Worm (Caenorhabditis elegans) whole organism, mixed stage, embryonic: ENCODE results near the gene T28A8.2.

Experiments
- M03D4.4 ChIP-seq: sonication (generic microtip); optimal IDR thresholded peaks from 2 replicates; lab custom pipeline; 2017; ENCODE audit warnings: mild to moderate bottlenecking, missing genetic modification characterization, missing compliant biosample characterization
- bed-3 ChIP-seq: fragments of 200-800 bp; sonication (Bioruptor generic); optimal IDR thresholded peaks from 3 replicates; lab custom pipeline; 2018; ENCODE audit warnings: mild to moderate bottlenecking, missing genetic modification characterization, moderate library complexity, missing compliant biosample characterization
- ceh-39 ChIP-seq: fragments of 150-350 bp; optimal IDR thresholded peaks from 2 replicates; lab custom pipeline; 2014; ENCODE audit warnings: missing biosample characterization, missing genetic modification characterization
- ceh-43 ChIP-seq: fragments of 200-800 bp; sonication (Bioruptor generic); optimal IDR thresholded peaks from 2 replicates; lab custom pipeline; 2018; ENCODE audit warnings: mild to moderate bottlenecking, missing genetic modification characterization, moderate library complexity, missing compliant biosample characterization
- ceh-83 ChIP-seq: fragments of 200-800 bp; sonication (Bioruptor generic); optimal IDR thresholded peaks from 2 replicates; lab custom pipeline; 2018; ENCODE audit warnings: mild to moderate bottlenecking, missing genetic modification characterization, missing compliant biosample characterization
- ces-1 ChIP-seq: fragments of 150-350 bp; optimal IDR thresholded peaks from 2 replicates; lab custom pipeline; 2014; ENCODE audit warnings: missing biosample characterization, missing genetic modification reagents, missing genetic modification characterization
- cnd-1 ChIP-seq: fragments of 200-800 bp; sonication (Bioruptor generic); optimal IDR thresholded peaks from 2 replicates; lab custom pipeline; 2018; ENCODE audit warnings: mild to moderate bottlenecking, missing genetic modification characterization, missing compliant biosample characterization
- drap-1 ChIP-seq: fragments of 200-800 bp; sonication (Bioruptor generic); optimal IDR thresholded peaks from 3 replicates; lab custom pipeline; 2018; ENCODE audit warnings: mild to moderate bottlenecking, missing genetic modification characterization, missing compliant biosample characterization
- elt-1 ChIP-seq: sonication (generic microtip); optimal IDR thresholded peaks from 2 replicates; lab custom pipeline; 2017; ENCODE audit warnings: missing genetic modification characterization, mild to moderate bottlenecking, missing compliant biosample characterization, antibody characterized with exemption, moderate library complexity, borderline replicate concordance; ENCODE audit not compliant: insufficient read depth
- elt-3 ChIP-seq: fragments of 150-350 bp; optimal IDR thresholded peaks from 2 replicates; lab custom pipeline; 2014; ENCODE audit warnings: missing biosample characterization, missing genetic modification characterization
- flh-1 ChIP-seq: fragments of 200-800 bp; sonication (Bioruptor generic); optimal IDR thresholded peaks from 2 replicates; lab custom pipeline; 2018; ENCODE audit warnings: mild to moderate bottlenecking, missing genetic modification characterization, moderate library complexity, missing compliant biosample characterization
- ham-2 ChIP-seq: fragments of 200-800 bp; sonication (Bioruptor generic); optimal IDR thresholded peaks from 2 replicates; lab custom pipeline; 2018; ENCODE audit warnings: mild to moderate bottlenecking, missing genetic modification characterization, missing compliant biosample characterization
- hlh-1 ChIP-seq: fragments of 150-350 bp; optimal IDR thresholded peaks from 2 replicates; lab custom pipeline; 2014; ENCODE audit warnings: missing biosample characterization, missing genetic modification reagents, missing genetic modification characterization
- lin-13 ChIP-seq: fragments of 150-350 bp; optimal IDR thresholded peaks from 2 replicates; lab custom pipeline; 2014; ENCODE audit warnings: missing biosample characterization, missing genetic modification characterization
- lin-32 ChIP-seq: fragments of 200-800 bp; sonication (Bioruptor generic); optimal IDR thresholded peaks from 2 replicates; lab custom pipeline; 2018; ENCODE audit warnings: mild to moderate bottlenecking, missing genetic modification characterization, missing compliant biosample characterization
- lsy-2 ChIP-seq: fragments of 150-350 bp; optimal IDR thresholded peaks from 2 replicates; lab custom pipeline; 2014; ENCODE audit warnings: missing biosample characterization, missing genetic modification characterization
- mab-5 ChIP-seq: fragments of 150-350 bp; optimal IDR thresholded peaks from 2 replicates; lab custom pipeline; 2014; ENCODE audit warnings: missing biosample characterization, missing genetic modification characterization
- mep-1 ChIP-seq: fragments of 150-350 bp; optimal IDR thresholded peaks from 2 replicates; lab custom pipeline; 2017; ENCODE audit warnings: missing biosample characterization, missing genetic modification reagents, missing genetic modification characterization, inconsistent platforms
- mls-2 ChIP-seq: sonication (generic microtip); optimal IDR thresholded peaks from 2 replicates; lab custom pipeline; 2016; ENCODE audit warnings: mild to moderate bottlenecking, missing genetic modification characterization, moderate library complexity, missing compliant biosample characterization
- nhr-2 ChIP-seq: fragments of 150-350 bp; optimal IDR thresholded peaks from 2 replicates; lab custom pipeline; 2014; ENCODE audit warnings: missing biosample characterization, missing genetic modification characterization
- nhr-237 ChIP-seq: fragments of 150-350 bp; optimal IDR thresholded peaks from 2 replicates; lab custom pipeline; 2014; ENCODE audit warnings: missing biosample characterization, missing genetic modification characterization
- nhr-28 ChIP-seq: fragments of 150-350 bp; optimal IDR thresholded peaks from 2 replicates; lab custom pipeline; 2014; ENCODE audit warnings: missing biosample characterization, missing genetic modification characterization
- pha-4 ChIP-seq: fragments of 150-350 bp; optimal IDR thresholded peaks from 2 replicates; lab custom pipeline; 2018; ENCODE audit warnings: missing biosample characterization, missing genetic modification reagents, missing genetic modification characterization
- sem-2 ChIP-seq: fragments of 200-800 bp; sonication (Bioruptor generic); optimal IDR thresholded peaks from 2 replicates; lab custom pipeline; 2018; ENCODE audit warnings: mild to moderate bottlenecking, missing genetic modification characterization, missing compliant biosample characterization
- sptf-1 ChIP-seq: sonication (generic microtip); optimal IDR thresholded peaks from 2 replicates; lab custom pipeline; 2017; ENCODE audit warnings: mild to moderate bottlenecking, missing genetic modification characterization, moderate library complexity, missing compliant biosample characterization
- unc-120 ChIP-seq: sonication (generic microtip); optimal IDR thresholded peaks from 2 replicates; lab custom pipeline; 2017; ENCODE audit warnings: missing genetic modification characterization, missing compliant biosample characterization; ENCODE audit not compliant: poor library complexity, severe bottlenecking
- unc-39 ChIP-seq: fragments of 150-350 bp; optimal IDR thresholded peaks from 2 replicates; lab custom pipeline; 2014; ENCODE audit warnings: missing biosample characterization, missing genetic modification characterization
- unc-62 ChIP-seq: fragments of 150-350 bp; optimal IDR thresholded peaks from 2 replicates; lab custom pipeline; 2014; ENCODE audit warnings: missing biosample characterization, missing genetic modification reagents, missing genetic modification characterization
- zip-8 ChIP-seq: fragments of 150-350 bp; optimal IDR thresholded peaks from 2 replicates; lab custom pipeline; 2014; ENCODE audit warnings: missing biosample characterization, missing genetic modification characterization

T28A8.2 gene

ce11 chrIII:13464493-13465362 is 30.7 kb downstream of the T28A8.2 start, which contains the start of gene kel-3:
TSS of gene kel-3 (plus strand) at chrIII:13464820.
- TF ChIP-seq hlh-1 (tag; lab: Kevin White, UChicago), result peak; percentile 45
- TF ChIP-seq sptf-1 (tag; lab: Kevin White, UChicago), result peak; percentile 1
- peak; percentile 8 for TF ChIP-seq lsy-2 (tag; lab: Kevin White, UChicago)
- TF ChIP-seq unc-62 (GFP tag; lab: Kevin White, UChicago), result peak; percentile 54
- TF ChIP-seq nhr-28 (tag; lab: Kevin White, UChicago), result no peak
- no peak for TF ChIP-seq ham-2
- TF ChIP-seq, all 35 proteins: peak for 4

ce11 chrIII:13462965-13463783 is 32.3 kb downstream of the T28A8.2 start, which contains the start of gene ant-1.1:
TSS of gene ant-1.1 (plus strand) at chrIII:13463163.
- peak; percentile 50 for TF ChIP-seq M03D4.4
- TF ChIP-seq ces-1, result peak; percentile 42
- peak; percentile 16 for TF ChIP-seq lin-32 (GFP tag; lab: Kevin White, UChicago)
- peak; percentile 91 for TF ChIP-seq pha-4
- peak; percentile 90 for TF ChIP-seq lin-13 (tag; lab: Kevin White, UChicago)
- TF ChIP-seq elt-3, result no peak
- peak; percentile 83 for TF ChIP-seq mep-1 (tag; lab: Kevin White, UChicago)
- peak; percentile 6 for TF ChIP-seq ham-2
- peak; percentile 37 for TF ChIP-seq ceh-43 (GFP tag; lab: Kevin White, UChicago)
- TF ChIP-seq unc-120 (tag; lab: Kevin White, UChicago), result peak; percentile 86
- no peak for TF ChIP-seq unc-62 (GFP tag; lab: Kevin White, UChicago)
- peak; percentile 38 for TF ChIP-seq nhr-2
- peak; percentile 21 for TF ChIP-seq cnd-1 (tag; lab: Kevin White, UChicago)
- peak; percentile 18 for TF ChIP-seq bed-3
- TF ChIP-seq sptf-1 (tag; lab: Kevin White, UChicago), result peak; percentile 82
- peak; percentile 49 for TF ChIP-seq hlh-1 (tag; lab: Kevin White, UChicago)
- peak; percentile 54 for TF ChIP-seq ceh-39 (tag; lab: Kevin White, UChicago)
- TF ChIP-seq drap-1, result peak; percentile 56
- no peak for TF ChIP-seq nhr-28 (tag; lab: Kevin White, UChicago)
- no peak for TF ChIP-seq mab-5 (tag; lab: Kevin White, UChicago)
- TF ChIP-seq elt-1 (tag; lab: Kevin White, UChicago), result no peak
- peak; percentile 94 for TF ChIP-seq nhr-237 (tag; lab: Kevin White, UChicago)
- no peak for TF ChIP-seq sem-2 (GFP tag; lab: Kevin White, UChicago)
- TF ChIP-seq ceh-83 (GFP tag; lab: Kevin White, UChicago), result peak; percentile 65
- TF ChIP-seq lsy-2 (tag; lab: Kevin White, UChicago), result peak; percentile 99
- peak; percentile 74 for TF ChIP-seq mls-2 (tag; lab: Kevin White, UChicago)

ce11 chrIII:13462138-13462634 is 33.3 kb downstream of the T28A8.2 start, which contains the start of the genes abcf-2 and T27E9.2:
TSS of gene abcf-2 (minus strand) at chrIII:13462238.
TSS of gene T27E9.2 (minus strand) at chrIII:13462584.
- TF ChIP-seq unc-39 (tag; lab: Kevin White, UChicago) (no peak), mls-2 (tag; lab: Kevin White, UChicago) (no peak), M03D4.4 (no peak), mep-1 (tag; lab: Kevin White, UChicago) (no peak), flh-1 (GFP tag; lab: Kevin White, UChicago) (no peak), ceh-39 (tag; lab: Kevin White, UChicago) (no peak)

ce11 chrIII:13461535-13461934 is 33.9 kb downstream of the T28A8.2 start:
- no peak for TF ChIP-seq zip-8
- TF ChIP-seq nhr-237 (tag; lab: Kevin White, UChicago), result no peak
- no peak for TF ChIP-seq nhr-28 (tag; lab: Kevin White, UChicago)
- TF ChIP-seq elt-1 (tag; lab: Kevin White, UChicago), result no peak
